Fruit fly (Drosophila melanogaster) whole organism, prepupa: ENCODE data around the gene Shc.
A peak's percentile ranks its signal among the peaks of the same experiment; 100 is the strongest.

ENCODE experiments used
- Blimp-1 ChIP-seq: fragments of 200-800 bp; sonication (Bioruptor generic); optimal IDR thresholded peaks from 3 replicates; lab custom pipeline; 2017; ENCODE audit warnings: missing biosample characterization, missing genetic modification characterization, mild to moderate bottlenecking, moderate library complexity, missing genetic modification reagents
- CG16779 ChIP-seq: fragments of 200-800 bp; sonication (Bioruptor generic); optimal IDR thresholded peaks from 3 replicates; lab custom pipeline; 2017; ENCODE audit warnings: missing biosample characterization, mild to moderate bottlenecking, missing genetic modification characterization
- CG3919 ChIP-seq: fragments of 200-800 bp; sonication (Bioruptor generic); optimal IDR thresholded peaks from 3 replicates; lab custom pipeline; 2016; ENCODE audit warnings: missing biosample characterization, missing genetic modification characterization
- CG4318 ChIP-seq: fragments of 200-800 bp; sonication (Bioruptor generic); optimal IDR thresholded peaks from 3 replicates; lab custom pipeline; 2017; ENCODE audit warnings: missing biosample characterization, mild to moderate bottlenecking, missing genetic modification characterization
- CG6854 ChIP-seq: fragments of 200-800 bp; sonication (Bioruptor generic); optimal IDR thresholded peaks from 2 replicates; lab custom pipeline; 2017; ENCODE audit warnings: missing biosample characterization, mild to moderate bottlenecking, missing genetic modification characterization
- Eip78C ChIP-seq: fragments of 200-800 bp; sonication (Bioruptor generic); peaks from one replicate; lab custom pipeline; 2016; ENCODE audit warnings: missing biosample characterization, missing genetic modification characterization
- Ets21C ChIP-seq: fragments of 200-800 bp; sonication (Bioruptor generic); optimal IDR thresholded peaks from 3 replicates; lab custom pipeline; 2016; ENCODE audit warnings: missing biosample characterization, missing genetic modification characterization
- OdsH ChIP-seq: fragments of 200-800 bp; sonication (Bioruptor generic); optimal IDR thresholded peaks from 3 replicates; lab custom pipeline; 2016; ENCODE audit warnings: missing biosample characterization, missing genetic modification characterization
- Sox14 ChIP-seq: fragments of 200-800 bp; sonication (Bioruptor generic); optimal IDR thresholded peaks from 3 replicates; lab custom pipeline; 2016; ENCODE audit warnings: missing biosample characterization, missing genetic modification characterization
- cyc ChIP-seq: fragments of 200-800 bp; sonication (Bioruptor generic); optimal IDR thresholded peaks from 3 replicates; lab custom pipeline; 2016; ENCODE audit warnings: missing biosample characterization, missing genetic modification characterization
- pdm3 ChIP-seq: fragments of 200-800 bp; sonication (Bioruptor generic); optimal IDR thresholded peaks from 3 replicates; lab custom pipeline; 2016; ENCODE audit warnings: missing biosample characterization, missing genetic modification characterization
- ss ChIP-seq, 2 experiments: fragments of 200-800 bp; sonication (Bioruptor generic); optimal IDR thresholded peaks; 2 replicates in 1 of 2; 3 replicates in 1 of 2; lab custom pipeline; 2017 to 2018; ENCODE audit warnings: mild to moderate bottlenecking in 2 of 2, missing biosample characterization in 2 of 2, missing genetic modification characterization in 2 of 2, moderate library complexity in 1 of 2
- svp ChIP-seq: fragments of 200-800 bp; sonication (Bioruptor generic); peaks from one replicate; lab custom pipeline; 2016; ENCODE audit warnings: missing biosample characterization, missing genetic modification characterization
- topi ChIP-seq: fragments of 200-800 bp; sonication (Bioruptor generic); optimal IDR thresholded peaks from 3 replicates; lab custom pipeline; 2016; ENCODE audit warnings: missing biosample characterization, missing genetic modification characterization

- peak; percentile 64 for TF ChIP-seq svp (GFP tag; lab: Kevin White, UChicago)
- TF ChIP-seq Ets21C (GFP tag; lab: Kevin White, UChicago), result peak; percentile 21
- TF ChIP-seq pdm3, result peak; percentile 4
- TF ChIP-seq OdsH, result peak; percentile 8
- TF ChIP-seq topi, result no peak
- peak; percentile 72 for TF ChIP-seq Eip78C (GFP tag; lab: Kevin White, UChicago)
- peak; percentile 25 for TF ChIP-seq Sox14 (GFP tag; lab: Kevin White, UChicago)
- peak; percentile 8 for TF ChIP-seq CG16779 (tag; lab: Kevin White, UChicago)
- TF ChIP-seq CG4318 (GFP tag; lab: Kevin White, UChicago), result no peak
- no peak for TF ChIP-seq CG3919 (GFP tag; lab: Kevin White, UChicago)
- TF ChIP-seq Blimp-1 (GFP tag; lab: Kevin White, UChicago), result no peak
- TF ChIP-seq cyc (GFP tag; lab: Kevin White, UChicago), result peak; percentile 26
- TF ChIP-seq CG6854 (GFP tag; lab: Kevin White, UChicago), result peak; percentile 56
- peak in 1 of 2 experiments; percentile 61 for TF ChIP-seq ss (GFP tag; optimal IDR thresholded peaks at IDR 0.05; lab: Kevin White, UChicago)
These were observed 20.0 kb downstream of the Shc start, which contains the start of gene CG3529 for dm6 chr3L:9446731-9447238.
